Worm (Caenorhabditis elegans) whole organism, late embryonic: Measurements from ENCODE around the gene ugt-56.

ENCODE experiments used
- ama-1 ChIP-seq: fragments of 150-350 bp; optimal IDR thresholded peaks from 2 replicates; lab custom pipeline; 2014
- ceh-24 ChIP-seq: sonication (generic microtip); optimal IDR thresholded peaks from 2 replicates; lab custom pipeline; 2016; ENCODE audit warnings: mild to moderate bottlenecking, missing genetic modification characterization, missing compliant biosample characterization
- ceh-6 ChIP-seq: fragments of 200-800 bp; sonication (Bioruptor generic); optimal IDR thresholded peaks from 2 replicates; lab custom pipeline; 2018; ENCODE audit warnings: mild to moderate bottlenecking, missing genetic modification characterization, missing compliant biosample characterization
- elt-2 ChIP-seq: sonication (generic microtip); optimal IDR thresholded peaks from 2 replicates; lab custom pipeline; 2016; ENCODE audit warnings: missing genetic modification reagents, missing genetic modification characterization, missing compliant biosample characterization
- lin-11 ChIP-seq: fragments of 200-800 bp; sonication (Bioruptor generic); optimal IDR thresholded peaks from 2 replicates; lab custom pipeline; 2018; ENCODE audit warnings: mild to moderate bottlenecking, missing genetic modification characterization, missing compliant biosample characterization
- nfya-1 ChIP-seq: sonication (generic microtip); optimal IDR thresholded peaks from 2 replicates; lab custom pipeline; 2017; ENCODE audit warnings: missing genetic modification characterization, mild to moderate bottlenecking, missing compliant biosample characterization, antibody characterized with exemption, moderate library complexity
- pha-4 ChIP-seq: fragments of 150-350 bp; optimal IDR thresholded peaks from 2 replicates; lab custom pipeline; 2018; ENCODE audit warnings: missing biosample characterization, missing genetic modification reagents, missing genetic modification characterization
- tbx-7 ChIP-seq: sonication (generic microtip); optimal IDR thresholded peaks from 2 replicates; lab custom pipeline; 2016; ENCODE audit warnings: missing genotype, missing genetic modification characterization, missing compliant biosample characterization
- unc-55 ChIP-seq: sonication (generic microtip); optimal IDR thresholded peaks from 2 replicates; lab custom pipeline; 2017; ENCODE audit warnings: missing biosample characterization, missing genetic modification reagents, missing genetic modification characterization

DNA sequence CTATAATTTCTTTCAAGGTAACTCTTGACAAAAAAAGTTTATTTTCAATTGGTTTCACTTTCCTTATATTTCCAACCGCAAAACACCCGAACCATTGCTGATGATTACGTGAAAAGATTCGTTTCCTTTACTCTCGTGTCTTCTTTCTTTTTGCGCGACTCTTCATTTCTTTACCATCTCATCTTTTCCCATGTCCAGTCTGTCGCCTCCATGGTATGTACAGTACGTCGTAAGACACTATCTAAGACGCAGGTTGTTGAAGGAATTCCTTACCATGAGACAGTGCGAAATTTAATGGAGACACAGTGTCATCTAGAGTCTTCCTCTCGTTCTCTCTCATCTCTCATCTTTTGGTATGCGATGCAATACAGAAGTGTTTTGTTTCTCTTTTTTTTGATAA is 41.4 kb downstream of the ugt-56 start:
- TF ChIP-seq unc-55 (no peak), elt-2 (tag; lab: Kevin White, UChicago) (peak; percentile 23), tbx-7 (tag; lab: Kevin White, UChicago) (no peak), nfya-1 (peak; percentile 55), ceh-24 (tag; lab: Kevin White, UChicago) (no peak), ama-1 (lab: Kevin White, UChicago) (no peak), lin-11 (tag; lab: Kevin White, UChicago) (no peak), ceh-6 (GFP tag; lab: Kevin White, UChicago) (no peak), pha-4 (tag; lab: Kevin White, UChicago) (no peak)
